Worm (Caenorhabditis elegans): ENCODE measurements around the gene hrg-1.

ce11 chrX:4005014-4005413 is 11.0 kb downstream of the hrg-1 start, which contains the start of gene R02E12.4:
- TF ChIP-seq aptf-3 (GFP tag; IDR thresholded peaks at IDR 0.05) (no peak), ama-1 (optimal IDR thresholded peaks at IDR 0.05) (no peak), ama-1 (GFP tag; optimal IDR thresholded peaks at IDR 0.05) (no peak), hmg-20 (GFP tag; IDR thresholded peaks at IDR 0.05) (no peak), tbp1 (GFP tag; optimal IDR thresholded peaks at IDR 0.05) (no peak), athp-1 (tag; optimal IDR thresholded peaks at IDR 0.05) (no peak), chd-7 (tag; optimal IDR thresholded peaks at IDR 0.05) (no peak), somi-1 (GFP tag; optimal IDR thresholded peaks at IDR 0.05) (no peak)
